Fruit fly (Drosophila melanogaster): ENCODE measurements around the gene scf.

scf gene

dm6 chr3L:1307005-1307632, 8.6 kb downstream of the scf start, which contains the start of the genes Ctr9 and Nt5a (continued):
- TF ChIP-seq Fer2 (tag; optimal IDR thresholded peaks at IDR 0.05) (peak; percentile 60), HmgZ (tag; optimal IDR thresholded peaks at IDR 0.05) (peak; percentile 88), Side (GFP tag; optimal IDR thresholded peaks at IDR 0.05) (peak; percentile 49), lbe (GFP tag; optimal IDR thresholded peaks at IDR 0.05) (no peak), odd (GFP tag; optimal IDR thresholded peaks at IDR 0.05) (no peak), CG8478 (optimal IDR thresholded peaks at IDR 0.05) (no peak), CG13775 (GFP tag; optimal IDR thresholded peaks at IDR 0.05) (peak; percentile 61), zen2 (GFP tag; IDR thresholded peaks at IDR 0.05; ENCODE audit: partially characterized antibody) (peak; percentile 57), pum (GFP tag; optimal IDR thresholded peaks at IDR 0.05) (no peak), gsb-n (tag; optimal IDR thresholded peaks at IDR 0.05) (no peak), Bgb (GFP tag; IDR thresholded peaks at IDR 0.05; ENCODE audit: partially characterized antibody) (peak; percentile 85), MBD-R2 (GFP tag; IDR thresholded peaks at IDR 0.05) (peak; percentile 97), BtbVII (GFP tag; optimal IDR thresholded peaks at IDR 0.05) (no peak), Sry-δ (GFP tag; optimal IDR thresholded peaks at IDR 0.05) (peak; percentile 95), sim (GFP tag; IDR thresholded peaks at IDR 0.05) (no peak), CG7987 (GFP tag; optimal IDR thresholded peaks at IDR 0.05) (peak; percentile 42), twi (tag; optimal IDR thresholded peaks at IDR 0.05) (peak; percentile 56), GATAe (GFP tag; conservative IDR thresholded peaks at IDR 0.05) (no peak), Poxn (GFP tag; IDR thresholded peaks at IDR 0.05) (no peak), Deaf1 (tag; optimal IDR thresholded peaks at IDR 0.05) (no peak), CG17328 (GFP tag; IDR thresholded peaks at IDR 0.05) (0 out of 2 replicates have a peak, but pooled peaks have one; percentile 6), CG11695 (GFP tag; IDR thresholded peaks at IDR 0.05) (no peak), Optix (GFP tag; IDR thresholded peaks at IDR 0.05) (no peak), wek (GFP tag; optimal IDR thresholded peaks at IDR 0.05) (no peak), bowl (GFP tag; IDR thresholded peaks at IDR 0.05) (no peak), CG4707 (GFP tag; optimal IDR thresholded peaks at IDR 0.05) (no peak), NC2β (GFP tag; optimal IDR thresholded peaks at IDR 0.05) (peak; percentile 15), CG10274 (GFP tag; optimal IDR thresholded peaks at IDR 0.05) (no peak), CG16863 (GFP tag; optimal IDR thresholded peaks at IDR 0.05) (peak; percentile 27), CG4820 (GFP tag; optimal IDR thresholded peaks at IDR 0.05) (no peak), CG2116 (GFP tag; optimal IDR thresholded peaks at IDR 0.05) (peak; percentile 78), CG5180 (GFP tag; optimal IDR thresholded peaks at IDR 0.05) (no peak), sens (GFP tag) (peak; percentile 93), dimm (GFP tag; IDR thresholded peaks at IDR 0.05) (no peak), CG14710 (tag; optimal IDR thresholded peaks at IDR 0.05) (peak; percentile 69), Dfd (GFP tag; optimal IDR thresholded peaks at IDR 0.05) (no peak), scrt (GFP tag; optimal IDR thresholded peaks at IDR 0.05) (peak; percentile 38), Mes4 (GFP tag; optimal IDR thresholded peaks at IDR 0.05) (no peak), B-H2 (GFP tag; optimal IDR thresholded peaks at IDR 0.05) (peak; percentile 87), CG10959 (GFP tag; IDR thresholded peaks at IDR 0.05) (no peak), unpg (GFP tag; optimal IDR thresholded peaks at IDR 0.05) (no peak), gem (tag; optimal IDR thresholded peaks at IDR 0.05) (no peak), CG17568 (GFP tag; optimal IDR thresholded peaks at IDR 0.05) (no peak), CG13123 (GFP tag; optimal IDR thresholded peaks at IDR 0.05) (peak; percentile 33), CG18262 (tag; optimal IDR thresholded peaks at IDR 0.05) (peak; percentile 20), pan (optimal IDR thresholded peaks at IDR 0.05) (no peak), pan (GFP tag; optimal IDR thresholded peaks at IDR 0.05 in 1 of 2, IDR thresholded peaks at IDR 0.05 in 1 of 2) (no peak), CG43689 (GFP tag; IDR thresholded peaks at IDR 0.05) (no peak), Dek (tag; optimal IDR thresholded peaks at IDR 0.05) (no peak), Rfx (GFP tag; IDR thresholded peaks at IDR 0.05) (peak; percentile 85), luna (GFP tag; optimal IDR thresholded peaks at IDR 0.05) (no peak), CTCF (GFP tag; optimal IDR thresholded peaks at IDR 0.05) (no peak)
